Fruit fly (Drosophila melanogaster): ENCODE data around the gene CG15169.

The CG15169 gene

DNA sequence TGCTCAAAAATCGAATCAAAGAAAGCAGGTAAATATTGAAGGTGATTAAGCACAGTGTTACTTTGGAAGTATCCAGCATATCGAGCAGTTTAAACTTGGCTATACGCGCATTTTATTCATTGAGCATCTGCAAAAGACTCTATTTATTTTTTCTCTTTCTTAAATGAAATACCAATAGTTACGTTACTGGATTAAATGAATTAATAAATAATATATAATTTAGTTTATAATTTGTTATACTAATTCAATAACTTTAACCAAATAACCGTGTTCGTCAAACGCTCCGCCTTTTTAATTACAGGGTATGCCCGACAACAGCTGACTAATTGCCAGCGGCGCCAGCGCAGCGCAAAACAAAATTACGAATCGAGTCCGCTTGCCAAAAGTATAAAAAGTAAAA lies 24.0 kb upstream of the CG15169 start:
- TF ChIP-seq gce (GFP tag; IDR thresholded peaks at IDR 0.05) (no peak), gcm (GFP tag; optimal IDR thresholded peaks at IDR 0.05) (no peak), luna (GFP tag; optimal IDR thresholded peaks at IDR 0.05) (no peak), CG6854 (GFP tag; optimal IDR thresholded peaks at IDR 0.05) (no peak), CG12942 (GFP tag; optimal IDR thresholded peaks at IDR 0.05) (no peak), nerfin-2 (GFP tag; IDR thresholded peaks at IDR 0.05; ENCODE audit: partially characterized antibody) (no peak), BEAF-32 (GFP tag; optimal IDR thresholded peaks at IDR 0.05) (no peak), CG13894 (tag; optimal IDR thresholded peaks at IDR 0.05) (peak; percentile 57), CG18011 (GFP tag; optimal IDR thresholded peaks at IDR 0.05) (no peak), CkIIα-i1 (GFP tag; IDR thresholded peaks at IDR 0.05) (no peak), ash1 (GFP tag; optimal IDR thresholded peaks at IDR 0.05) (no peak), CG3407 (GFP tag; optimal IDR thresholded peaks at IDR 0.05) (no peak), CG10366 (GFP tag; IDR thresholded peaks at IDR 0.05) (peak; percentile 33; the same call in 1 of the 2 replicates), pros (GFP tag; optimal IDR thresholded peaks at IDR 0.05) (no peak), wek (GFP tag; optimal IDR thresholded peaks at IDR 0.05) (no peak), CG18262 (tag; optimal IDR thresholded peaks at IDR 0.05) (no peak), cg (GFP tag; optimal IDR thresholded peaks at IDR 0.05) (no peak), HmgZ (tag; optimal IDR thresholded peaks at IDR 0.05) (no peak), Hmx (GFP tag; optimal IDR thresholded peaks at IDR 0.05) (no peak), CrebB (tag; optimal IDR thresholded peaks at IDR 0.05) (no peak), CG3726 (GFP tag; IDR thresholded peaks at IDR 0.05) (no peak), hth (optimal IDR thresholded peaks at IDR 0.05) (no peak), pnt (GFP tag; optimal IDR thresholded peaks at IDR 0.05) (no peak), bab2 (GFP tag; optimal IDR thresholded peaks at IDR 0.05) (no peak), CG12659 (GFP tag; optimal IDR thresholded peaks at IDR 0.05) (peak; percentile 36), Nf-YA (GFP tag; IDR thresholded peaks at IDR 0.05) (no peak), Fer3 (tag; optimal IDR thresholded peaks at IDR 0.05) (peak; percentile 67), CG15269 (tag; optimal IDR thresholded peaks at IDR 0.05) (peak; percentile 65), CG9876 (GFP tag; optimal IDR thresholded peaks at IDR 0.05) (no peak), rib (GFP tag; IDR thresholded peaks at IDR 0.05) (no peak), Oli (tag; optimal IDR thresholded peaks at IDR 0.05) (no peak), kah (GFP tag; optimal IDR thresholded peaks at IDR 0.05) (no peak), ttk (GFP tag; IDR thresholded peaks at IDR 0.05) (no peak), aop (GFP tag; IDR thresholded peaks at IDR 0.05) (no peak), HmgD (GFP tag; optimal IDR thresholded peaks at IDR 0.05) (no peak), dmrt11E (tag; optimal IDR thresholded peaks at IDR 0.05) (no peak), wor (GFP tag; IDR thresholded peaks at IDR 0.05) (no peak), bbx (GFP tag; IDR thresholded peaks at IDR 0.05; ENCODE audit: partially characterized antibody) (no peak), ato (GFP tag; IDR thresholded peaks at IDR 0.05; ENCODE audit: partially characterized antibody) (no peak), lov (optimal IDR thresholded peaks at IDR 0.05) (no peak), lov (GFP tag; IDR thresholded peaks at IDR 0.05) (no peak), sr (GFP tag; IDR thresholded peaks at IDR 0.05) (no peak), CG7271 (tag; optimal IDR thresholded peaks at IDR 0.05) (no peak), Gug (GFP tag; IDR thresholded peaks at IDR 0.05) (peak; percentile 14; the same call in 1 of the 4 replicates), Usf (GFP tag; optimal IDR thresholded peaks at IDR 0.05) (no peak), CG17361 (GFP tag; IDR thresholded peaks at IDR 0.05) (no peak), sens-2 (GFP tag; IDR thresholded peaks at IDR 0.05) (no peak), CG13775 (GFP tag; optimal IDR thresholded peaks at IDR 0.05) (peak; percentile 24), CG2120 (GFP tag; optimal IDR thresholded peaks at IDR 0.05) (no peak), Dll (GFP tag; IDR thresholded peaks at IDR 0.05; ENCODE audit: partially characterized antibody) (no peak), CG18764 (GFP tag; optimal IDR thresholded peaks at IDR 0.05) (no peak), ro (GFP tag; IDR thresholded peaks at IDR 0.05) (no peak)

All from whole organism, embryonic.